ENCODE assay signal across 3 worm cellular contexts in the genomic region with DNA sequence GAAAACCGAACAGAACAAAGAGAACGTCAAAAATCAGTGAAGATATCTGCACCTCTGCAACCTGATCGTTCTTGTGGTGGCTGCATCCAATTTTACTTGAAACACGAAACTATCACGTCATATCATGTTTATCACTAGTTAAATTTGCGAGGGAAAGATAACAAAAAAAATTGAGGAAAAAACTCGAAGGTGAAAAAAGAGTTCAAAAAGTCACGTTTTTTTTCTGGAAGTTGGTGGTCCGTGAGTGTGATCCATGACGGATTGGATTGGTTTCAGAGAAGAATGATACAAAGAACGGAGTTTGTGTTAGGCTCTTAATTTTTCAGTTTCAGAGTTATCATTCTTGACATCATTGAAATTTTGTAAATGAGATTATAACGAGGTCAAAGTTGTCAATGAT.
A peak's percentile ranks its signal among the peaks of the same experiment; 100 is the strongest.
TF ChIP-seq lines count a peak whose summit lies in the region.

No protein-coding gene starts in this region.

TF ChIP-seq in whole organism, L3 larva, 47 proteins besides CTCF, POLR2A, EP300 and RAD21:
- no peak for TF ChIP-seq ceh-28 (tag; optimal IDR thresholded peaks at IDR 0.05; lab: Kevin White, UChicago)
- TF ChIP-seq elt-2 (tag; optimal IDR thresholded peaks at IDR 0.05; lab: Kevin White, UChicago): peak; percentile 71
- TF ChIP-seq pqm-1 (tag; optimal IDR thresholded peaks at IDR 0.05; lab: Kevin White, UChicago): peak; percentile 33
TF ChIP-seq in whole organism, L3 larva: peak in this region for 2.

TF ChIP-seq in whole organism, L4 larva, 104 proteins besides CTCF, POLR2A, EP300 and RAD21:
- TF ChIP-seq zfp-3 (GFP tag; conservative IDR thresholded peaks at IDR 0.05; lab: Robert Waterston, UW): no peak
- TF ChIP-seq nhr-6 (tag; optimal IDR thresholded peaks at IDR 0.05; lab: Kevin White, UChicago): no peak
- no peak for TF ChIP-seq nhr-41 (GFP tag; IDR thresholded peaks at IDR 0.05; lab: Robert Waterston, UW)
- no peak for TF ChIP-seq nhr-237 (tag; optimal IDR thresholded peaks at IDR 0.05; lab: Kevin White, UChicago)
- TF ChIP-seq daf-16 (GFP tag; optimal IDR thresholded peaks at IDR 0.05; lab: Kevin White, UChicago): no peak
- TF ChIP-seq daf-16 (tag; optimal IDR thresholded peaks at IDR 0.05; lab: Kevin White, UChicago): peak; percentile 19
- TF ChIP-seq pqm-1 (tag; optimal IDR thresholded peaks at IDR 0.05; lab: Kevin White, UChicago): peak; percentile 8
- TF ChIP-seq sdz-12 (GFP tag; optimal IDR thresholded peaks at IDR 0.05; lab: Kevin White, UChicago): no peak
- no peak for TF ChIP-seq Y5F2A.4 (GFP tag; optimal IDR thresholded peaks at IDR 0.05; lab: Kevin White, UChicago)
- no peak for TF ChIP-seq aly-2 (tag; optimal IDR thresholded peaks at IDR 0.05; lab: Kevin White, UChicago)
- TF ChIP-seq daf-8 (GFP tag; IDR thresholded peaks at IDR 0.05; lab: Robert Waterston, UW): no peak
- TF ChIP-seq hlh-30 (tag; optimal IDR thresholded peaks at IDR 0.05; lab: Kevin White, UChicago; ENCODE audit: insufficient read depth): peak; percentile 27
- TF ChIP-seq gei-8 (GFP tag; optimal IDR thresholded peaks at IDR 0.05; lab: Kevin White, UChicago): no peak
- no peak for TF ChIP-seq zip-11 (GFP tag; IDR thresholded peaks at IDR 0.05; lab: Robert Waterston, UW)
- no peak for TF ChIP-seq spr-1 (tag; optimal IDR thresholded peaks at IDR 0.05; lab: Kevin White, UChicago)
- TF ChIP-seq fkh-10 (GFP tag; optimal IDR thresholded peaks at IDR 0.05; lab: Kevin White, UChicago): no peak
- TF ChIP-seq T20F7.1 (GFP tag; optimal IDR thresholded peaks at IDR 0.05; lab: Kevin White, UChicago): no peak
- TF ChIP-seq ceh-20 (GFP tag; IDR thresholded peaks at IDR 0.05; lab: Robert Waterston, UW): no peak
- peak; percentile 37 for TF ChIP-seq hlh-11 (tag; optimal IDR thresholded peaks at IDR 0.05; lab: Kevin White, UChicago)
- TF ChIP-seq unc-62 (GFP tag; optimal IDR thresholded peaks at IDR 0.05 in 1 of 2; lab: Kevin White, UChicago): no peak
- TF ChIP-seq unc-62 (tag; optimal IDR thresholded peaks at IDR 0.05; lab: Kevin White, UChicago): no peak
- TF ChIP-seq ceh-62 (tag; optimal IDR thresholded peaks at IDR 0.05; lab: Kevin White, UChicago): no peak
- TF ChIP-seq unc-130 (GFP tag; optimal IDR thresholded peaks at IDR 0.05; lab: Kevin White, UChicago): no peak
- peak; percentile 23 for TF ChIP-seq nhr-28 (tag; optimal IDR thresholded peaks at IDR 0.05; lab: Kevin White, UChicago)
- no peak for TF ChIP-seq ama-1 (optimal IDR thresholded peaks at IDR 0.05; lab: Kevin White, UChicago)
- no peak for TF ChIP-seq lim-7 (GFP tag; IDR thresholded peaks at IDR 0.05; lab: Robert Waterston, UW)
- TF ChIP-seq lin-15B (tag; optimal IDR thresholded peaks at IDR 0.05; lab: Kevin White, UChicago): no peak
- TF ChIP-seq nhr-25 (tag; optimal IDR thresholded peaks at IDR 0.05; lab: Kevin White, UChicago; ENCODE audit: borderline replicate concordance, insufficient read depth): no peak
- no peak for TF ChIP-seq set-16 (GFP tag; IDR thresholded peaks at IDR 0.05; lab: Robert Waterston, UW)
- TF ChIP-seq lin-39 (tag; optimal IDR thresholded peaks at IDR 0.05; lab: Kevin White, UChicago): no peak
- TF ChIP-seq hif-1 (tag; optimal IDR thresholded peaks at IDR 0.05; lab: Kevin White, UChicago): peak in 1 of 2 experiments; percentile 82
- TF ChIP-seq dmd-8 (GFP tag; IDR thresholded peaks at IDR 0.05; lab: Robert Waterston, UW): no peak
- TF ChIP-seq F49E8.2 (tag; optimal IDR thresholded peaks at IDR 0.05; lab: Kevin White, UChicago; ENCODE audit: borderline replicate concordance): no peak
- TF ChIP-seq unc-39 (tag; optimal IDR thresholded peaks at IDR 0.05; lab: Kevin White, UChicago): no peak
- peak; percentile 56 for TF ChIP-seq dmd-6 (GFP tag; IDR thresholded peaks at IDR 0.05; lab: Robert Waterston, UW)
- no peak for TF ChIP-seq cey-2 (tag; optimal IDR thresholded peaks at IDR 0.05; lab: Kevin White, UChicago; ENCODE audit: borderline replicate concordance, insufficient read depth)
TF ChIP-seq in whole organism, L4 larva: peak in this region for 7.

TF ChIP-seq in whole organism, young adult, 124 proteins besides CTCF, POLR2A, EP300 and RAD21:
- TF ChIP-seq F39B2.1 (GFP tag; IDR thresholded peaks at IDR 0.05; lab: Robert Waterston, UW): no peak
- TF ChIP-seq ZK185.1 (tag; optimal IDR thresholded peaks at IDR 0.05; lab: Kevin White, UChicago; ENCODE audit: poor library complexity, severe bottlenecking): no peak
- TF ChIP-seq bed-2 (GFP tag; IDR thresholded peaks at IDR 0.05; lab: Robert Waterston, UW): no peak
- TF ChIP-seq repo-1 (tag; optimal IDR thresholded peaks at IDR 0.05; lab: Kevin White, UChicago): no peak
- peak; percentile 29 for TF ChIP-seq atf-7 (tag; optimal IDR thresholded peaks at IDR 0.05; lab: Kevin White, UChicago)
- TF ChIP-seq nhr-80 (tag; optimal IDR thresholded peaks at IDR 0.05; lab: Kevin White, UChicago): peak; percentile 16
- TF ChIP-seq ztf-28 (GFP tag; IDR thresholded peaks at IDR 0.05; lab: Robert Waterston, UW): no peak
